Fruit fly (Drosophila melanogaster): ENCODE results near the gene schuy.
A peak's percentile ranks its signal among the peaks of the same experiment; 100 is the strongest.

Gene schuy

dm6 chr3L:19941162-19941561 is 44.7 kb upstream of the schuy start:
- TF ChIP-seq svp (GFP tag): no peak

dm6 chr3L:19945469-19945868 is 40.4 kb upstream of the schuy start:
- no peak for TF ChIP-seq Ets21C (GFP tag; optimal IDR thresholded peaks at IDR 0.05)
- no peak for TF ChIP-seq OdsH (GFP tag; optimal IDR thresholded peaks at IDR 0.05)
- TF ChIP-seq Hr39 (GFP tag; optimal IDR thresholded peaks at IDR 0.05): no peak
- peak; percentile 39 for TF ChIP-seq vri (GFP tag; optimal IDR thresholded peaks at IDR 0.05)
- TF ChIP-seq CG3032 (tag; optimal IDR thresholded peaks at IDR 0.05): no peak
- peak; percentile 64 for TF ChIP-seq svp (GFP tag)
- no peak for TF ChIP-seq CG10669 (GFP tag; optimal IDR thresholded peaks at IDR 0.05)
- no peak for TF ChIP-seq CG10631 (GFP tag; optimal IDR thresholded peaks at IDR 0.05)
- no peak for TF ChIP-seq CG8119 (GFP tag; IDR thresholded peaks at IDR 0.05)
- TF ChIP-seq net (GFP tag; optimal IDR thresholded peaks at IDR 0.05): no peak
- TF ChIP-seq CG11762 (GFP tag; optimal IDR thresholded peaks at IDR 0.05; ENCODE audit: insufficient read depth): no peak
- no peak for TF ChIP-seq CG16779 (tag; optimal IDR thresholded peaks at IDR 0.05)
- no peak for TF ChIP-seq ss (GFP tag; optimal IDR thresholded peaks at IDR 0.05)
- no peak for TF ChIP-seq Sox14 (GFP tag; optimal IDR thresholded peaks at IDR 0.05)
- TF ChIP-seq Sox102F (GFP tag; optimal IDR thresholded peaks at IDR 0.05): no peak
- no peak for TF ChIP-seq Hr38 (GFP tag; optimal IDR thresholded peaks at IDR 0.05)
- TF ChIP-seq topi (GFP tag; optimal IDR thresholded peaks at IDR 0.05): no peak

- TF ChIP-seq spab (GFP tag; optimal IDR thresholded peaks at IDR 0.05) (no peak), CG15336 (GFP tag; IDR thresholded peaks at IDR 0.05) (no peak), Sox15 (GFP tag; optimal IDR thresholded peaks at IDR 0.05) (no peak), OdsH (GFP tag; optimal IDR thresholded peaks at IDR 0.05) (no peak), Sox102F (GFP tag; optimal IDR thresholded peaks at IDR 0.05) (no peak), Hr39 (GFP tag; optimal IDR thresholded peaks at IDR 0.05) (no peak), CG6163 (GFP tag; IDR thresholded peaks at IDR 0.05) (no peak), net (GFP tag; optimal IDR thresholded peaks at IDR 0.05) (no peak), CG10669 (GFP tag; optimal IDR thresholded peaks at IDR 0.05) (no peak), cyc (GFP tag; optimal IDR thresholded peaks at IDR 0.05) (no peak), CG34406 (GFP tag; optimal IDR thresholded peaks at IDR 0.05) (no peak), Gug (GFP tag; IDR thresholded peaks at IDR 0.05) (no peak), CG11902 (GFP tag; optimal IDR thresholded peaks at IDR 0.05) (no peak)
Observed at dm6 chr3L:19951035-19951434, 34.9 kb upstream of the schuy start, which contains the start of gene CG32219. Gene CG32219 (minus strand): TSS chr3L:19951135.

dm6 chr3L:19951868-19952267 is 34.0 kb upstream of the schuy start, which contains the start of gene CG34258:
Gene CG34258 (minus strand): TSS chr3L:19951968.
- TF ChIP-seq OdsH (GFP tag; optimal IDR thresholded peaks at IDR 0.05) (no peak), CG4318 (GFP tag; optimal IDR thresholded peaks at IDR 0.05) (no peak), CG10631 (GFP tag; optimal IDR thresholded peaks at IDR 0.05) (no peak), Sox15 (GFP tag; optimal IDR thresholded peaks at IDR 0.05) (no peak), CG9139 (GFP tag; optimal IDR thresholded peaks at IDR 0.05) (no peak), CG8119 (GFP tag; IDR thresholded peaks at IDR 0.05) (no peak), acj6 (GFP tag; optimal IDR thresholded peaks at IDR 0.05) (no peak), Ets96B (tag; optimal IDR thresholded peaks at IDR 0.05) (no peak), Met (GFP tag; optimal IDR thresholded peaks at IDR 0.05) (no peak), ss (GFP tag; optimal IDR thresholded peaks at IDR 0.05) (no peak), Hr4 (GFP tag; optimal IDR thresholded peaks at IDR 0.05) (no peak), CG1621 (tag; optimal IDR thresholded peaks at IDR 0.05) (no peak), Lpt (GFP tag; optimal IDR thresholded peaks at IDR 0.05) (no peak), CG6808 (GFP tag; optimal IDR thresholded peaks at IDR 0.05) (no peak), Ets21C (GFP tag; optimal IDR thresholded peaks at IDR 0.05) (no peak), CG8632 (GFP tag; optimal IDR thresholded peaks at IDR 0.05) (no peak), spab (GFP tag; optimal IDR thresholded peaks at IDR 0.05) (no peak), CG16779 (tag; optimal IDR thresholded peaks at IDR 0.05) (no peak), esn (GFP tag; optimal IDR thresholded peaks at IDR 0.05) (no peak)
